Fruit fly (Drosophila melanogaster) whole organism, prepupa: Measurements from ENCODE around the gene Osi21.

Source experiments
- CG10631 ChIP-seq: fragments of 200-800 bp; sonication (Bioruptor generic); optimal IDR thresholded peaks from 2 replicates; lab custom pipeline; 2016; ENCODE audit warnings: missing biosample characterization, missing genetic modification characterization
- CG10669 ChIP-seq: fragments of 200-800 bp; sonication (Bioruptor generic); optimal IDR thresholded peaks from 3 replicates; lab custom pipeline; 2018; ENCODE audit warnings: missing biosample characterization, mild to moderate bottlenecking, missing genetic modification characterization, moderate library complexity
- CG11294 ChIP-seq: fragments of 200-800 bp; sonication (Bioruptor generic); IDR thresholded peaks from 2 replicates; pipeline ENCODE4 v1.3.6; 2022; ENCODE audit warnings: missing biosample characterization, missing genetic modification characterization
- CG15336 ChIP-seq: fragments of 200-800 bp; sonication (Bioruptor generic); IDR thresholded peaks from 2 replicates; pipeline ENCODE4 v1.3.6; 2022; ENCODE audit warnings: missing biosample characterization, missing genetic modification characterization
- CG1621 ChIP-seq: fragments of 200-800 bp; sonication (Bioruptor generic); optimal IDR thresholded peaks from 3 replicates; lab custom pipeline; 2018; ENCODE audit warnings: missing biosample characterization, mild to moderate bottlenecking, missing genetic modification characterization
- CG16779 ChIP-seq: fragments of 200-800 bp; sonication (Bioruptor generic); optimal IDR thresholded peaks from 3 replicates; lab custom pipeline; 2017; ENCODE audit warnings: missing biosample characterization, mild to moderate bottlenecking, missing genetic modification characterization
- CG3032 ChIP-seq: fragments of 200-800 bp; optimal IDR thresholded peaks from 2 replicates; lab custom pipeline; 2019; ENCODE audit warnings: missing biosample characterization, mild to moderate bottlenecking, missing genetic modification characterization, moderate library complexity
- CG31627 ChIP-seq: fragments of 200-800 bp; sonication (Bioruptor generic); optimal IDR thresholded peaks from 3 replicates; lab custom pipeline; 2016; ENCODE audit warnings: missing biosample characterization, missing genetic modification characterization
- CG32006 ChIP-seq: fragments of 200-800 bp; sonication (Bioruptor generic); optimal IDR thresholded peaks from 3 replicates; lab custom pipeline; 2017; ENCODE audit warnings: missing biosample characterization, mild to moderate bottlenecking, missing genetic modification characterization
- CG3919 ChIP-seq: fragments of 200-800 bp; sonication (Bioruptor generic); optimal IDR thresholded peaks from 3 replicates; lab custom pipeline; 2016; ENCODE audit warnings: missing biosample characterization, missing genetic modification characterization
- CG4318 ChIP-seq: fragments of 200-800 bp; sonication (Bioruptor generic); optimal IDR thresholded peaks from 3 replicates; lab custom pipeline; 2017; ENCODE audit warnings: missing biosample characterization, mild to moderate bottlenecking, missing genetic modification characterization
- CG6163 ChIP-seq: fragments of 200-800 bp; sonication (Bioruptor generic); IDR thresholded peaks from 3 replicates; pipeline ENCODE4 v1.3.6; 2022; ENCODE audit warnings: missing biosample characterization, missing genetic modification characterization
- CG6276 ChIP-seq: fragments of 200-800 bp; sonication (Bioruptor generic); optimal IDR thresholded peaks from 2 replicates; lab custom pipeline; 2017; ENCODE audit warnings: missing biosample characterization, mild to moderate bottlenecking, missing genetic modification characterization
- CG6792 ChIP-seq: fragments of 200-800 bp; sonication (Bioruptor generic); optimal IDR thresholded peaks from 3 replicates; lab custom pipeline; 2016; ENCODE audit warnings: missing biosample characterization, missing genetic modification characterization
- CG7368 ChIP-seq: fragments of 200-800 bp; sonication (Bioruptor generic); optimal IDR thresholded peaks from 3 replicates; lab custom pipeline; 2016; ENCODE audit warnings: missing biosample characterization, missing genetic modification characterization
- CG8119 ChIP-seq: fragments of 200-800 bp; sonication (Bioruptor generic); IDR thresholded peaks from 3 replicates; pipeline ENCODE4 v1.3.6; 2022; ENCODE audit warnings: missing biosample characterization, missing genetic modification characterization
- CG8632 ChIP-seq: fragments of 200-800 bp; sonication (Bioruptor generic); optimal IDR thresholded peaks from 3 replicates; lab custom pipeline; 2016; ENCODE audit warnings: missing biosample characterization, missing genetic modification characterization
- CG9139 ChIP-seq: fragments of 200-800 bp; sonication (Bioruptor generic); optimal IDR thresholded peaks from 3 replicates; lab custom pipeline; 2017; ENCODE audit warnings: missing biosample characterization, mild to moderate bottlenecking, missing genetic modification characterization
- Eip75B ChIP-seq: fragments of 200-800 bp; sonication (Bioruptor generic); optimal IDR thresholded peaks from 3 replicates; lab custom pipeline; 2016; ENCODE audit warnings: missing biosample characterization, missing genetic modification characterization
- Eip78C ChIP-seq: fragments of 200-800 bp; sonication (Bioruptor generic); peaks from one replicate; lab custom pipeline; 2016; ENCODE audit warnings: missing biosample characterization, missing genetic modification characterization
- Ets21C ChIP-seq: fragments of 200-800 bp; sonication (Bioruptor generic); optimal IDR thresholded peaks from 3 replicates; lab custom pipeline; 2016; ENCODE audit warnings: missing biosample characterization, missing genetic modification characterization
- Ets96B ChIP-seq: fragments of 200-800 bp; optimal IDR thresholded peaks from 2 replicates; lab custom pipeline; 2019; ENCODE audit warnings: missing biosample characterization, mild to moderate bottlenecking, missing genetic modification characterization, moderate library complexity
- Gug ChIP-seq: fragments of 200-800 bp; sonication (Bioruptor generic); IDR thresholded peaks from 2 replicates; pipeline ENCODE4 v1.3.6; 2022; ENCODE audit warnings: missing biosample characterization, missing genetic modification characterization
- Hr38 ChIP-seq: sonication (Bioruptor generic); optimal IDR thresholded peaks from 2 replicates; lab custom pipeline; 2016; ENCODE audit warnings: missing biosample characterization, missing genetic modification characterization
- Hr39 ChIP-seq: fragments of 200-800 bp; sonication (Bioruptor generic); optimal IDR thresholded peaks from 2 replicates; lab custom pipeline; 2016; ENCODE audit warnings: missing biosample characterization, missing genetic modification characterization
- Hr4 ChIP-seq: fragments of 200-800 bp; sonication (Bioruptor generic); optimal IDR thresholded peaks from 3 replicates; lab custom pipeline; 2016; ENCODE audit warnings: missing biosample characterization, missing genetic modification characterization
- Met ChIP-seq: fragments of 200-800 bp; sonication (Bioruptor generic); optimal IDR thresholded peaks from 3 replicates; lab custom pipeline; 2016; ENCODE audit warnings: missing biosample characterization, missing genetic modification characterization
- OdsH ChIP-seq: fragments of 200-800 bp; sonication (Bioruptor generic); optimal IDR thresholded peaks from 3 replicates; lab custom pipeline; 2016; ENCODE audit warnings: missing biosample characterization, missing genetic modification characterization
- Smox ChIP-seq: fragments of 200-800 bp; sonication (Bioruptor generic); optimal IDR thresholded peaks from 3 replicates; lab custom pipeline; 2016; ENCODE audit warnings: missing biosample characterization, missing genetic modification characterization
- Sox102F ChIP-seq: fragments of 200-800 bp; sonication (Bioruptor generic); optimal IDR thresholded peaks from 2 replicates; lab custom pipeline; 2016; ENCODE audit warnings: missing biosample characterization, mild to moderate bottlenecking, missing genetic modification characterization
- Sox14 ChIP-seq: fragments of 200-800 bp; sonication (Bioruptor generic); optimal IDR thresholded peaks from 3 replicates; lab custom pipeline; 2016; ENCODE audit warnings: missing biosample characterization, missing genetic modification characterization
- achi ChIP-seq: fragments of 200-800 bp; sonication (Bioruptor generic); optimal IDR thresholded peaks from 3 replicates; lab custom pipeline; 2016; ENCODE audit warnings: missing biosample characterization, missing genetic modification characterization
- acj6 ChIP-seq: fragments of 200-800 bp; sonication (Bioruptor generic); optimal IDR thresholded peaks from 3 replicates; lab custom pipeline; 2016; ENCODE audit warnings: missing biosample characterization, missing genetic modification characterization
- cyc ChIP-seq: fragments of 200-800 bp; sonication (Bioruptor generic); optimal IDR thresholded peaks from 3 replicates; lab custom pipeline; 2016; ENCODE audit warnings: missing biosample characterization, missing genetic modification characterization
- eg ChIP-seq: fragments of 200-800 bp; sonication (Bioruptor generic); IDR thresholded peaks from 3 replicates; pipeline ENCODE4 v1.3.6; 2022; ENCODE audit warnings: missing biosample characterization, missing genetic modification characterization
- esn ChIP-seq: fragments of 200-800 bp; sonication (Bioruptor generic); optimal IDR thresholded peaks from 2 replicates; lab custom pipeline; 2016; ENCODE audit warnings: missing biosample characterization, mild to moderate bottlenecking, missing genetic modification characterization, moderate library complexity
- fd59A ChIP-seq: fragments of 200-800 bp; sonication (Bioruptor generic); optimal IDR thresholded peaks from 2 replicates; lab custom pipeline; 2017; ENCODE audit warnings: missing biosample characterization, mild to moderate bottlenecking, missing genetic modification characterization, missing genetic modification reagents
- fd85E ChIP-seq: fragments of 200-800 bp; sonication (Bioruptor generic); optimal IDR thresholded peaks from 3 replicates; lab custom pipeline; 2016; ENCODE audit warnings: missing biosample characterization, missing genetic modification characterization
- fkh ChIP-seq: fragments of 200-800 bp; sonication (Bioruptor generic); optimal IDR thresholded peaks from 3 replicates; lab custom pipeline; 2017; ENCODE audit warnings: missing biosample characterization, mild to moderate bottlenecking, missing genetic modification characterization, moderate library complexity
- lz ChIP-seq: fragments of 200-800 bp; sonication (Bioruptor generic); optimal IDR thresholded peaks from 3 replicates; lab custom pipeline; 2016; ENCODE audit warnings: missing biosample characterization, missing genetic modification characterization
- net ChIP-seq: fragments of 200-800 bp; sonication (Bioruptor generic); optimal IDR thresholded peaks from 3 replicates; lab custom pipeline; 2016; ENCODE audit warnings: missing biosample characterization, missing genetic modification characterization
- pdm3 ChIP-seq: fragments of 200-800 bp; sonication (Bioruptor generic); optimal IDR thresholded peaks from 3 replicates; lab custom pipeline; 2016; ENCODE audit warnings: missing biosample characterization, missing genetic modification characterization
- salr ChIP-seq, 2 experiments: fragments of 200-800 bp; sonication (Bioruptor generic); optimal IDR thresholded peaks; 3 replicates each; lab custom pipeline; 2016 to 2018; ENCODE audit warnings: missing biosample characterization in 2 of 2, missing genetic modification characterization in 2 of 2, mild to moderate bottlenecking in 1 of 2
- spab ChIP-seq: fragments of 200-800 bp; sonication (Bioruptor generic); optimal IDR thresholded peaks from 2 replicates; lab custom pipeline; 2017; ENCODE audit warnings: missing biosample characterization, mild to moderate bottlenecking, missing genetic modification characterization, missing genetic modification reagents
- svp ChIP-seq: fragments of 200-800 bp; sonication (Bioruptor generic); peaks from one replicate; lab custom pipeline; 2016; ENCODE audit warnings: missing biosample characterization, missing genetic modification characterization
- topi ChIP-seq: fragments of 200-800 bp; sonication (Bioruptor generic); optimal IDR thresholded peaks from 3 replicates; lab custom pipeline; 2016; ENCODE audit warnings: missing biosample characterization, missing genetic modification characterization
- vri ChIP-seq: fragments of 200-800 bp; sonication (Bioruptor generic); optimal IDR thresholded peaks from 3 replicates; lab custom pipeline; 2016; ENCODE audit warnings: missing biosample characterization, mild to moderate bottlenecking, missing genetic modification characterization

Osi21 gene

dm6 chr2L:11285606-11286005 lies at the start of gene Osi21:
Gene Osi21 (minus strand): TSS chr2L:11285706.
- TF ChIP-seq salr (GFP tag; optimal IDR thresholded peaks at IDR 0.05; lab: Kevin White, UChicago): no peak
- TF ChIP-seq CG16779: no peak

DNA sequence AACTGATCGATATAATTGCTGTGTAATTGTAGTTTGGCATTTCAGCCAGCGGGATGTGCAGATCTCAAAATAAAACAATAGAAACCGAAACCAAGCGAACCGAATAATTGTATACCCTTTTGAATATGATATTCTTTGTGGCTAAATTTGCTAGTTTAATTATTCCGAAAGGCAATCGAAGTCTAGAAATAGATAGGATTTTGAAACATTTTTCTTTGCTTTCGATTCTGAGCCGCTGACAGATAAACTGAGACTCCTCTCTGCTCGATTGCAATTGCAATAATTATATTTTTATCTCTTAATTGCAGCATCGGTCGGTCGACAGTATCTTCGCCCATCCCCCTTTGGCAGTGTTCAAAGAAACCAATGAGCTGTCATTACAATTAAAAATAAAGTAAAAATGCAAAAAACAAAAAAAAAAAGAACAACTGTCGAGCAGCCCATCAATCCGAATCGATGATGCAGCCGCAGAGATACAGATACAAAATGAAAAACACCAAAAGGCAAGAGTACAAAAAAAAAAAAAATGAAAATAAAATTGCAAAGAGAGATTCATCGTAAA lies 47.6 kb upstream of the Osi21 start:
- TF ChIP-seq CG6163 (GFP tag; lab: Robert Waterston, UW) (no peak), fkh (GFP tag; lab: Kevin White, UChicago) (no peak), CG11294 (GFP tag; lab: Robert Waterston, UW) (peak; percentile 33; the same call in 1 of the 2 replicates), pdm3 (GFP tag; lab: Kevin White, UChicago) (no peak), fd85E (GFP tag; lab: Kevin White, UChicago) (no peak), CG6276 (GFP tag; lab: Kevin White, UChicago) (no peak), CG31627 (GFP tag; lab: Kevin White, UChicago) (no peak), Hr4 (peak; percentile 40), topi (no peak), CG15336 (GFP tag; lab: Robert Waterston, UW) (peak; percentile 42; the same call in 1 of the 2 replicates), fd59A (GFP tag; lab: Kevin White, UChicago) (no peak), CG10669 (GFP tag; lab: Kevin White, UChicago) (no peak), CG6792 (GFP tag; lab: Kevin White, UChicago) (no peak), lz (GFP tag; lab: Kevin White, UChicago) (no peak), CG9139 (GFP tag; lab: Kevin White, UChicago) (no peak), CG3032 (tag; lab: Kevin White, UChicago) (no peak), CG32006 (peak; percentile 18), Ets96B (tag; lab: Kevin White, UChicago) (no peak), spab (no peak), CG7368 (no peak), Ets21C (no peak), cyc (no peak), Eip78C (GFP tag; lab: Kevin White, UChicago) (peak; percentile 59), Sox14 (GFP tag; lab: Kevin White, UChicago) (no peak), CG4318 (GFP tag; lab: Kevin White, UChicago) (no peak), Smox (no peak), vri (GFP tag; lab: Kevin White, UChicago) (no peak), CG10631 (GFP tag; lab: Kevin White, UChicago) (no peak), eg (peak; percentile 36; the same call in 1 of the 3 replicates), Hr38 (GFP tag; lab: Kevin White, UChicago) (no peak), Gug (GFP tag; lab: Robert Waterston, UW) (0 out of 2 replicates have a peak, but pooled peaks have one; percentile 12), net (GFP tag; lab: Kevin White, UChicago) (no peak), salr (GFP tag; optimal IDR thresholded peaks at IDR 0.05; lab: Kevin White, UChicago) (peak in 1 of 2 experiments; percentile 62)
- TF ChIP-seq, all 60 proteins: peak for 8

DNA sequence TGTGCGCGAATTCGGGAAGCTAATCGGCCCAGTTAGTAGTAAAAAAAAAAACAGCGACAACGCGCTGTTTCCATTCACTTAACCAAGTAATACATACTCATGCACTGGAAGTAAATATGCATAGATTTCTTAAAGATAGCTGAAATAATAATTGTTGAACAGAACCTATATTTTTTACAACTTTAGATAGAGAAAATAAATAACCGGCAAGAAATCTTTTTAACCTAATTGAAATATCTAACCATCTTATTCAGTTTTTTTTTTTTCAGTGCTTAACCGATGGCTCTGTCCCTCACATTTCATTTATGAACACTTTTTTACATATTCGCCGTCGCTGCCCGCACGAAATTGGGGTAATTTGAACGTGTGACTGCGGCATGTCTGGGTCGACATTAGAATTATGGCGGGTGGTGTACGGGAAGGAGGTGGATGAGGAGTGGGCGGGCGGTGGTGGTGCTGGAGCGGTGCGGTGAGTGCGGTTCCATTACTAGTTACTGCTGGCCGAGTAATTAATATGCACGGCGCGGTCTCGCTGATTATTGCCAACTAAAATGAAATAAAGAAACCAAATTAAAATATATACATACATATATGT lies 46.3 kb upstream of the Osi21 start:
- TF ChIP-seq CG11294 (GFP tag; lab: Robert Waterston, UW): no peak
- peak; percentile 46; the same call in 1 of the 3 replicates for TF ChIP-seq eg
- TF ChIP-seq CG1621 (tag; lab: Kevin White, UChicago): no peak
- TF ChIP-seq Sox102F (GFP tag; lab: Kevin White, UChicago): no peak
- TF ChIP-seq CG6163 (GFP tag; lab: Robert Waterston, UW): peak; percentile 34; the same call in 1 of the 3 replicates
- peak; percentile 13 for TF ChIP-seq Eip75B
- no peak for TF ChIP-seq esn (GFP tag; lab: Kevin White, UChicago)
- peak; percentile 11 for TF ChIP-seq pdm3 (GFP tag; lab: Kevin White, UChicago)
- peak; percentile 7 for TF ChIP-seq achi (GFP tag; lab: Kevin White, UChicago)
- TF ChIP-seq Hr39 (GFP tag; lab: Kevin White, UChicago): no peak
- peak; percentile 12 for TF ChIP-seq CG3919
- peak; percentile 49 for TF ChIP-seq Eip78C (GFP tag; lab: Kevin White, UChicago)
- TF ChIP-seq CG8632 (GFP tag; lab: Kevin White, UChicago): peak; percentile 7
- peak in 1 of 2 experiments; percentile 42 for TF ChIP-seq salr (GFP tag; optimal IDR thresholded peaks at IDR 0.05; lab: Kevin White, UChicago)
- TF ChIP-seq CG32006: peak; percentile 19
- peak; percentile 58 for TF ChIP-seq svp (GFP tag; lab: Kevin White, UChicago)
- peak; percentile 22 for TF ChIP-seq Met
- TF ChIP-seq spab: no peak
- TF ChIP-seq CG3032 (tag; lab: Kevin White, UChicago): no peak
- TF ChIP-seq CG8119 (GFP tag; lab: Robert Waterston, UW): peak; percentile 28; the same call in 1 of the 3 replicates
- peak; percentile 5 for TF ChIP-seq OdsH (GFP tag; lab: Kevin White, UChicago)
- no peak for TF ChIP-seq CG10631 (GFP tag; lab: Kevin White, UChicago)
- peak; percentile 16 for TF ChIP-seq acj6 (GFP tag; lab: Kevin White, UChicago)
